Worm (Caenorhabditis elegans) whole organism, L4 larva: ENCODE data around the gene oops-1.
A peak's percentile ranks its signal among the peaks of the same experiment; 100 is the strongest.

Experiments
- R02D3.7 ChIP-seq: fragments of 150-350 bp; sonication (generic microtip); optimal IDR thresholded peaks from 3 replicates; lab custom pipeline; 2014; ENCODE audit warnings: missing biosample characterization, missing genetic modification characterization
- T26A8.4 ChIP-seq: fragments of 200-800 bp; sonication (Bioruptor generic); IDR thresholded peaks from 2 replicates; pipeline ENCODE4 v1.3.6; 2022; ENCODE audit warnings: missing genetic modification characterization, missing compliant biosample characterization
- Y5F2A.4 ChIP-seq: fragments of 200-800 bp; sonication (Bioruptor generic); optimal IDR thresholded peaks from 2 replicates; lab custom pipeline; 2018; ENCODE audit warnings: mild to moderate bottlenecking, missing genetic modification characterization, missing compliant biosample characterization
- ZK337.2 ChIP-seq: fragments of 200-800 bp; sonication (Bioruptor generic); IDR thresholded peaks from 2 replicates; pipeline ENCODE4 v1.3.6; 2022; ENCODE audit warnings: missing genetic modification reagents, missing genetic modification characterization, missing compliant biosample characterization
- ZK546.5 ChIP-seq, 2 experiments: sonication (generic microtip); optimal IDR thresholded peaks; 2 replicates each; lab custom pipeline; 2017; ENCODE audit warnings: missing biosample characterization in 2 of 2, missing genetic modification characterization in 2 of 2
- aha-1 ChIP-seq: fragments of 150-350 bp; peaks from one replicate; lab custom pipeline; 2014; ENCODE audit warnings: missing biosample characterization, missing genetic modification characterization
- aly-2 ChIP-seq: sonication (generic microtip); optimal IDR thresholded peaks from 2 replicates; lab custom pipeline; 2018; ENCODE audit warnings: missing biosample characterization, missing genetic modification characterization
- attf-4 ChIP-seq: sonication (generic microtip); optimal IDR thresholded peaks from 3 replicates; lab custom pipeline; 2017; ENCODE audit warnings: missing biosample characterization, missing genetic modification characterization
- ceh-28 ChIP-seq: fragments of 150-350 bp; optimal IDR thresholded peaks from 2 replicates; lab custom pipeline; 2014; ENCODE audit warnings: missing biosample characterization, missing genetic modification reagents, missing genetic modification characterization
- ceh-44 ChIP-seq: fragments of 200-800 bp; sonication (Bioruptor generic); IDR thresholded peaks from 2 replicates; pipeline ENCODE4 v1.3.6; 2022; ENCODE audit warnings: missing genetic modification reagents, missing genetic modification characterization, missing compliant biosample characterization
- ceh-82 ChIP-seq: sonication (generic microtip); optimal IDR thresholded peaks from 2 replicates; lab custom pipeline; 2017; ENCODE audit warnings: missing biosample characterization, missing genetic modification characterization
- ctbp-1 ChIP-seq: fragments of 200-800 bp; sonication (Bioruptor generic); IDR thresholded peaks from 2 replicates; pipeline ENCODE4 v1.3.6; 2022; ENCODE audit warnings: missing genetic modification reagents, missing genetic modification characterization, missing compliant biosample characterization
- dpl-1 ChIP-seq: fragments of 150-350 bp; optimal IDR thresholded peaks from 2 replicates; lab custom pipeline; 2014; ENCODE audit warnings: missing biosample characterization, missing genetic modification reagents, missing genetic modification characterization
- dve-1 ChIP-seq: sonication (generic microtip); optimal IDR thresholded peaks from 2 replicates; lab custom pipeline; 2017; ENCODE audit warnings: antibody characterized with exemption, mild to moderate bottlenecking, missing genetic modification characterization, missing compliant biosample characterization; ENCODE audit not compliant: insufficient read depth
- gei-8 ChIP-seq: fragments of 200-800 bp; sonication (Bioruptor generic); optimal IDR thresholded peaks from 2 replicates; lab custom pipeline; 2018; ENCODE audit warnings: mild to moderate bottlenecking, missing genetic modification characterization, missing compliant biosample characterization
- hif-1 ChIP-seq, 2 experiments: sonication (generic microtip); optimal IDR thresholded peaks; 2 replicates each; lab custom pipeline; 2016 to 2017; ENCODE audit warnings: missing compliant biosample characterization in 2 of 2, missing genetic modification characterization in 2 of 2, missing genetic modification reagents in 2 of 2, missing genotype in 2 of 2, mild to moderate bottlenecking in 1 of 2
- hlh-30 ChIP-seq: sonication (generic microtip); optimal IDR thresholded peaks from 2 replicates; lab custom pipeline; 2017; ENCODE audit warnings: antibody characterized with exemption, mild to moderate bottlenecking, missing genetic modification characterization, missing compliant biosample characterization; ENCODE audit not compliant: insufficient read depth
- lin-1 ChIP-seq: fragments of 200-800 bp; sonication (Bioruptor generic); IDR thresholded peaks from 2 replicates; pipeline ENCODE4 v1.3.6; 2022; ENCODE audit warnings: missing genetic modification reagents, missing genetic modification characterization, missing compliant biosample characterization
- lin-13 ChIP-seq: fragments of 150-350 bp; optimal IDR thresholded peaks from 2 replicates; lab custom pipeline; 2014; ENCODE audit warnings: missing biosample characterization, missing genetic modification reagents, missing genetic modification characterization
- lin-15B ChIP-seq: fragments of 150-350 bp; sonication (generic microtip); optimal IDR thresholded peaks from 3 replicates; lab custom pipeline; 2014; ENCODE audit warnings: missing biosample characterization, missing genetic modification characterization
- lin-38 ChIP-seq: fragments of 200-800 bp; sonication (Bioruptor generic); IDR thresholded peaks from 2 replicates; pipeline ENCODE4 v1.3.6; 2022; ENCODE audit warnings: missing genetic modification reagents, missing genetic modification characterization, missing compliant biosample characterization
- lir-3 ChIP-seq: sonication (generic microtip); optimal IDR thresholded peaks from 2 replicates; lab custom pipeline; 2016; ENCODE audit warnings: mild to moderate bottlenecking, missing genetic modification characterization, missing compliant biosample characterization
- lsy-2 ChIP-seq, 2 experiments: fragments of 150-350 bp in 1 of 2; sonication (generic microtip) in 1 of 2; optimal IDR thresholded peaks; 2 replicates each; lab custom pipeline; 2014 to 2017; ENCODE audit warnings: missing biosample characterization in 2 of 2, missing genetic modification characterization in 2 of 2
- madf-5 ChIP-seq, 2 experiments: fragments of 200-800 bp; sonication (Bioruptor generic); IDR thresholded peaks; 2 replicates each; pipeline ENCODE4 v1.3.6; 2022; ENCODE audit warnings: missing compliant biosample characterization in 2 of 2, missing genetic modification characterization in 2 of 2
- mdl-1 ChIP-seq, 2 experiments: fragments of 150-350 bp in 1 of 2; sonication (generic microtip) in 1 of 2; optimal IDR thresholded peaks; 2 replicates each; lab custom pipeline; 2014 to 2017; ENCODE audit warnings: missing biosample characterization in 2 of 2, missing genetic modification characterization in 2 of 2
- mep-1 ChIP-seq: fragments of 150-350 bp; sonication (generic microtip); optimal IDR thresholded peaks from 3 replicates; lab custom pipeline; 2014; ENCODE audit warnings: missing biosample characterization, missing genetic modification characterization
- nhr-10 ChIP-seq: fragments of 150-350 bp; optimal IDR thresholded peaks from 2 replicates; lab custom pipeline; 2014; ENCODE audit warnings: missing biosample characterization, missing genetic modification characterization
- nhr-102 ChIP-seq: sonication (generic microtip); optimal IDR thresholded peaks from 2 replicates; lab custom pipeline; 2016; ENCODE audit warnings: mild to moderate bottlenecking, missing genetic modification characterization, moderate library complexity, missing compliant biosample characterization
- nhr-237 ChIP-seq: sonication (generic microtip); optimal IDR thresholded peaks from 2 replicates; lab custom pipeline; 2017; ENCODE audit warnings: missing biosample characterization, missing genetic modification characterization
- nhr-41 ChIP-seq: fragments of 200-800 bp; sonication (Bioruptor generic); IDR thresholded peaks from 2 replicates; pipeline ENCODE4 v1.3.6; 2022; ENCODE audit warnings: missing genetic modification reagents, missing genetic modification characterization, missing compliant biosample characterization
- nhr-76 ChIP-seq: fragments of 150-350 bp; optimal IDR thresholded peaks from 2 replicates; lab custom pipeline; 2014; ENCODE audit warnings: missing biosample characterization, missing genetic modification characterization
- pha-4 ChIP-seq, 2 experiments: fragments of 150-350 bp in 1 of 2; fragments of 200-800 bp in 1 of 2; sonication (Bioruptor generic) in 1 of 2; IDR thresholded peaks in 1 of 2; optimal IDR thresholded peaks in 1 of 2; 2 replicates each; pipeline versions ENCODE4 v1.3.6 to Lab custom; 2014 to 2022; ENCODE audit warnings: missing genetic modification characterization in 2 of 2, missing genetic modification reagents in 2 of 2, missing biosample characterization in 1 of 2, missing compliant biosample characterization in 1 of 2
- pqm-1 ChIP-seq: sonication (generic microtip); optimal IDR thresholded peaks from 2 replicates; lab custom pipeline; 2017; ENCODE audit warnings: missing biosample characterization, missing genetic modification characterization
- snpc-1.2 ChIP-seq: fragments of 200-800 bp; sonication (Bioruptor generic); IDR thresholded peaks from 2 replicates; pipeline ENCODE4 v1.3.6; 2022; ENCODE audit warnings: missing genetic modification reagents, missing genetic modification characterization, missing compliant biosample characterization
- spr-1 ChIP-seq: sonication (generic microtip); optimal IDR thresholded peaks from 2 replicates; lab custom pipeline; 2016; ENCODE audit warnings: mild to moderate bottlenecking, missing genetic modification characterization, missing compliant biosample characterization
- unc-130 ChIP-seq: sonication (generic microtip); optimal IDR thresholded peaks from 2 replicates; lab custom pipeline; 2016; ENCODE audit warnings: missing genetic modification reagents, missing genetic modification characterization, missing compliant biosample characterization
- vab-7 ChIP-seq: fragments of 200-800 bp; sonication (Bioruptor generic); IDR thresholded peaks from 2 replicates; pipeline ENCODE4 v1.3.6; 2022; ENCODE audit warnings: missing genetic modification reagents, missing genetic modification characterization, missing compliant biosample characterization
- zfp-2 ChIP-seq: sonication (generic microtip); optimal IDR thresholded peaks from 2 replicates; lab custom pipeline; 2016; ENCODE audit warnings: mild to moderate bottlenecking, missing genetic modification characterization, missing compliant biosample characterization
- zfp-3 ChIP-seq: fragments of 200-800 bp; sonication (Bioruptor generic); conservative IDR thresholded peaks from 2 replicates; pipeline ENCODE4 v1.3.6; 2022; ENCODE audit warnings: missing genetic modification reagents, missing genetic modification characterization, missing compliant biosample characterization
- zip-11 ChIP-seq: fragments of 200-800 bp; sonication (Bioruptor generic); IDR thresholded peaks from 2 replicates; pipeline ENCODE4 v1.3.6; 2022; ENCODE audit warnings: missing genetic modification characterization, missing compliant biosample characterization

The oops-1 gene

DNA sequence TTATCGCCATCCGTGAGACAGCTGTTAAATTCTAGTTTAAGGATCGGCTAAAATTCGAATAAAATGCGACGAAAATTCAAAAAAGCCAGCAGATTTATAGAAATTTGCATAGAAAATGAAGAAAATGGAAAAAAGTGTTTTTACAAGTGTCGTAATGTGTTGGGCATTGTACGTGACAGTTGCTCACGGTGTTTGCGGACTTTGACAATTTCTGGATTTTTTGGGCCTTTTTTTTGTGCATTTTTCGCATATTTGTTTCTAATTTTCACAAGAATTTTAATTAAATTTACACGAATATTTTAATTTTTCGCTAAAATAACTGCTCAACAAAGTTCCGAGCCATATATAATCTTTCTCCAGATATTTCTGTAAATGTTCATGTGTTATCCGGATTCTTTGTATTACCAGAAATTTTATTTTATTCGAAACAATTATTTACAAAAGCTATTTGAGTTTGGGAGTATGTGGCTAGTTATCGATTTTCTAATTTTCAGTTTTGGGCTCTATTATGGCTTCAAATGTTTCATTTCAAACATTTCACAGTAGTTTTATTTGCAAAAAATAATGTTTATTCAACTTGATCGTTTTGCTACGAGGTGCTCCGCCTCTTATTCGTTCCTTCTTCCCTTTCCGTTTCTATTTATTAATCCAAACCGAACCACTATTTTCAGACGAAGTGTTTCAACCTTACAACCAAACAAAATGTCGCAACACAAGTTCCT lies 34.2 kb upstream of the oops-1 start, which contains the start of gene sams-3:
Gene sams-3 (plus strand): TSS at position 672 of the 722 bp plus-strand sequence.
- TF ChIP-seq nhr-76 (tag; lab: Kevin White, UChicago) (no peak), hlh-30 (tag; lab: Kevin White, UChicago) (peak; percentile 7), snpc-1.2 (GFP tag; lab: Robert Waterston, UW) (peak; percentile 62), attf-4 (no peak), gei-8 (GFP tag; lab: Kevin White, UChicago) (no peak), hif-1 (tag; optimal IDR thresholded peaks at IDR 0.05; lab: Kevin White, UChicago) (no peak), unc-130 (no peak), R02D3.7 (tag; lab: Kevin White, UChicago) (no peak), mep-1 (tag; lab: Kevin White, UChicago) (peak; percentile 36), ZK337.2 (GFP tag; lab: Robert Waterston, UW) (no peak), dve-1 (no peak), pha-4 (GFP tag; IDR thresholded peaks at IDR 0.05; lab: Robert Waterston, UW) (no peak), pha-4 (tag; optimal IDR thresholded peaks at IDR 0.05; lab: Kevin White, UChicago) (peak; percentile 25), mdl-1 (tag; optimal IDR thresholded peaks at IDR 0.05; lab: Kevin White, UChicago) (no peak), lsy-2 (tag; optimal IDR thresholded peaks at IDR 0.05; lab: Kevin White, UChicago) (peak in 1 of 2 experiments; percentile 64), ceh-28 (no peak), nhr-237 (tag; lab: Kevin White, UChicago) (no peak), lin-38 (GFP tag; lab: Robert Waterston, UW) (peak; percentile 8; the same call in 1 of the 2 replicates), nhr-102 (tag; lab: Kevin White, UChicago) (no peak), dpl-1 (GFP tag; lab: Kevin White, UChicago) (peak; percentile 57), zfp-2 (tag; lab: Kevin White, UChicago) (no peak), nhr-10 (no peak)

DNA sequence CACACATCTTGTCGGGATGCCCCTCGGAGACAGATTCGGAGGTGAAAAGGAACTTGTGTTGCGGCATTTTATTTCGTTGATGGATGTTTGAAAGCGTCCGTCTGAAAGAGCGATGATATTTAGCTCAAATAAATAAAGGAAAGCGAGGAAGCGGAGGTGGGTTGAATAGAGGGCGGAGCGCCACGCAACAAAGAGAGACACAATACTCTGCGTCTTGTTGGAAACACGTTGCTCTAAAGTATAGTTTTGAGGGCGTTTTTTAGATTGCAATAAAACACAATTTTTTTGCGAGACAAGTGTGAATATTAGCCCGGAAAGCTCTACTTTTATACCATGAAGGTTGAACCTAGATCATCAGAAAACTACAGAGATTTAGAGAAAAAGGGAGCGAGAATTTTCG lies 32.3 kb upstream of the oops-1 start, which contains the start of gene sams-4:
Gene sams-4 (minus strand): TSS at position 101 of the 400 bp plus-strand sequence.
- TF ChIP-seq ceh-82 (tag; lab: Kevin White, UChicago) (no peak), lin-38 (GFP tag; lab: Robert Waterston, UW) (no peak), pqm-1 (tag; lab: Kevin White, UChicago) (no peak)

DNA sequence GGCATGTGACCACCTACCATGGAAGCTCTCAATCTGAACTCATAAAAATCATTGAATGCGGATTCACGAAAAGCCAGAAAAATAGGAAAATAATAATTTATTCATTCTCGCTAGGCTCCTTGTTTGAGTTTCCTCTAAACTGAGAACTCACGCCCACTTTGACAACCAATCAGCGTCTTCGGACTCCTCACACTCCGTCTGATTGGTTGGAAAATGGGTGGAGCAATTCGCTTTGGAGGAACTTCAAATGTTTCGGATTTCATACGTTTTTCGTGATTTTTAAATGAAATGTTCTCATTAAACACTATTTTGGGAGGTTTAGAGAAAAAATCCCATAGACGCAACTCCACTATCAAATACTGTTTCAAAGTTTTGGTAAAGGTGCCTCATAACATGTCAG lies 29.0 kb upstream of the oops-1 start:
- TF ChIP-seq aha-1 (tag; lab: Kevin White, UChicago) (peak; percentile 5), ceh-44 (GFP tag; lab: Robert Waterston, UW) (no peak)

DNA sequence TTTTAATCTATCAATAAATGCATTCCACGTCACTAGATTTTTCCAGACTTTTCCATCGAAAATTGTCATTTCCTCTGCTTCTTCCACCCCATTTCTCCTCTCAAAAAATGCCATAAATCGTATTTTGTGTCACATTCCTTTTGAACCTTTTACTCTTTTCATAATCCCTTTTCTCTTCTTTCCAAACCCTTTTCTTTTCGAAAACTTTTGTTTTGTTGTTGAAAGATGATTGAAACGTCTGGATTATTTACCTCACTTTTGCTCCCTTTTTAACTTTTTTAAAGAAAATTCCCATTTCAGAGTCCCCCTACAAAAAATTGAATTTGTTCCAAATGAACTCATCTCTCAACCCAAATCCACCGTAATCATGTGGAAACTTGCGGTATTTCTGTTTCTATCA lies 25.2 kb upstream of the oops-1 start, which contains the start of gene C06E7.2:
Gene C06E7.2 (plus strand): TSS at position 301 of the 400 bp plus-strand sequence.
- TF ChIP-seq mdl-1 (tag; optimal IDR thresholded peaks at IDR 0.05; lab: Kevin White, UChicago) (no peak), ZK546.5 (tag; optimal IDR thresholded peaks at IDR 0.05; lab: Kevin White, UChicago) (no peak), lin-1 (GFP tag; lab: Robert Waterston, UW) (no peak), lin-15B (no peak), madf-5 (GFP tag; IDR thresholded peaks at IDR 0.05; lab: Robert Waterston, UW) (no peak), mep-1 (tag; lab: Kevin White, UChicago) (no peak), aly-2 (tag; lab: Kevin White, UChicago) (no peak), pqm-1 (tag; lab: Kevin White, UChicago) (no peak), nhr-41 (GFP tag; lab: Robert Waterston, UW) (no peak), vab-7 (GFP tag; lab: Robert Waterston, UW) (no peak), ctbp-1 (GFP tag; lab: Robert Waterston, UW) (no peak), lir-3 (tag; lab: Kevin White, UChicago) (no peak), spr-1 (tag; lab: Kevin White, UChicago) (no peak), zip-11 (no peak), ZK337.2 (GFP tag; lab: Robert Waterston, UW) (no peak), T26A8.4 (GFP tag; lab: Robert Waterston, UW) (no peak), zfp-3 (GFP tag; lab: Robert Waterston, UW) (no peak), ceh-28 (no peak), lin-13 (no peak), Y5F2A.4 (GFP tag; lab: Kevin White, UChicago) (no peak)
